Worm (Caenorhabditis elegans) whole organism, L2 larva: ENCODE results near the gene T06E4.21.

Experiments used
- C34F6.9 ChIP-seq: fragments of 150-350 bp; optimal IDR thresholded peaks from 2 replicates; lab custom pipeline; 2014; ENCODE audit warnings: missing biosample characterization, missing genetic modification characterization
- F13H6.1 ChIP-seq: sonication (generic microtip); optimal IDR thresholded peaks from 2 replicates; lab custom pipeline; 2016; ENCODE audit warnings: missing genetic modification characterization, missing compliant biosample characterization
- R02D3.7 ChIP-seq: fragments of 150-350 bp; optimal IDR thresholded peaks from 2 replicates; lab custom pipeline; 2014; ENCODE audit warnings: missing biosample characterization, missing genetic modification characterization
- Y55F3AM.14 ChIP-seq: fragments of 200-800 bp; sonication (Bioruptor generic); optimal IDR thresholded peaks from 2 replicates; lab custom pipeline; 2018; ENCODE audit warnings: mild to moderate bottlenecking, missing genetic modification characterization, missing compliant biosample characterization
- alr-1 ChIP-seq: fragments of 150-350 bp; optimal IDR thresholded peaks from 2 replicates; lab custom pipeline; 2014; ENCODE audit warnings: missing biosample characterization, missing genetic modification characterization
- aly-2 ChIP-seq: fragments of 150-350 bp; optimal IDR thresholded peaks from 2 replicates; lab custom pipeline; 2014; ENCODE audit warnings: missing biosample characterization, missing genetic modification characterization
- ama-1 ChIP-seq: fragments of 150-350 bp; optimal IDR thresholded peaks from 2 replicates; lab custom pipeline; 2018; ENCODE audit warnings: inconsistent platforms
- blmp-1 ChIP-seq: sonication (generic microtip); optimal IDR thresholded peaks from 2 replicates; lab custom pipeline; 2017; ENCODE audit warnings: missing genetic modification characterization, mild to moderate bottlenecking, missing compliant biosample characterization, antibody characterized with exemption, moderate library complexity; ENCODE audit not compliant: insufficient read depth
- ceh-16 ChIP-seq: fragments of 150-350 bp; optimal IDR thresholded peaks from 2 replicates; lab custom pipeline; 2014; ENCODE audit warnings: missing biosample characterization, missing genetic modification characterization
- crh-2 ChIP-seq: sonication (generic microtip); optimal IDR thresholded peaks from 2 replicates; lab custom pipeline; 2017; ENCODE audit warnings: missing biosample characterization, missing genetic modification characterization
- dmd-4 ChIP-seq: sonication (generic microtip); optimal IDR thresholded peaks from 2 replicates; lab custom pipeline; 2017; ENCODE audit warnings: missing biosample characterization, missing genetic modification characterization
- egl-27 ChIP-seq: sonication (generic microtip); optimal IDR thresholded peaks from 3 replicates; lab custom pipeline; 2017; ENCODE audit warnings: missing biosample characterization, missing genetic modification reagents, missing genetic modification characterization
- elt-3 ChIP-seq: sonication (generic microtip); optimal IDR thresholded peaks from 2 replicates; lab custom pipeline; 2017; ENCODE audit warnings: missing biosample characterization, missing genetic modification characterization
- fos-1 ChIP-seq: fragments of 150-350 bp; optimal IDR thresholded peaks from 2 replicates; lab custom pipeline; 2014; ENCODE audit warnings: missing biosample characterization, missing genetic modification characterization
- gmeb-1 ChIP-seq: fragments of 150-350 bp; optimal IDR thresholded peaks from 2 replicates; lab custom pipeline; 2014; ENCODE audit warnings: missing biosample characterization, missing genetic modification characterization
- lin-13 ChIP-seq: fragments of 150-350 bp; optimal IDR thresholded peaks from 2 replicates; lab custom pipeline; 2014; ENCODE audit warnings: missing biosample characterization, missing genetic modification reagents, missing genetic modification characterization
- mab-5 ChIP-seq: fragments of 150-350 bp; optimal IDR thresholded peaks from 2 replicates; lab custom pipeline; 2014; ENCODE audit warnings: missing biosample characterization, missing genetic modification characterization
- mbf-1 ChIP-seq: sonication (generic microtip); optimal IDR thresholded peaks from 2 replicates; lab custom pipeline; 2017; ENCODE audit warnings: missing biosample characterization, missing genetic modification characterization
- mdl-1 ChIP-seq, 2 experiments: fragments of 150-350 bp in 1 of 2; sonication (generic microtip) in 1 of 2; optimal IDR thresholded peaks; 2 replicates each; lab custom pipeline; 2017; ENCODE audit warnings: missing biosample characterization in 2 of 2, missing genetic modification characterization in 2 of 2
- nhr-10 ChIP-seq: sonication (generic microtip); optimal IDR thresholded peaks from 2 replicates; lab custom pipeline; 2017; ENCODE audit warnings: missing biosample characterization, missing genetic modification characterization
- nhr-11 ChIP-seq: fragments of 150-350 bp; optimal IDR thresholded peaks from 2 replicates; lab custom pipeline; 2014; ENCODE audit warnings: missing biosample characterization, missing genetic modification characterization
- nhr-12 ChIP-seq: fragments of 150-350 bp; optimal IDR thresholded peaks from 2 replicates; lab custom pipeline; 2014; ENCODE audit warnings: missing biosample characterization, missing genetic modification characterization
- nhr-129 ChIP-seq: fragments of 150-350 bp; optimal IDR thresholded peaks from 2 replicates; lab custom pipeline; 2014; ENCODE audit warnings: missing biosample characterization, missing genetic modification characterization
- nhr-21 ChIP-seq: fragments of 150-350 bp; optimal IDR thresholded peaks from 2 replicates; lab custom pipeline; 2014; ENCODE audit warnings: missing biosample characterization, missing genetic modification characterization
- nhr-237 ChIP-seq: fragments of 150-350 bp; optimal IDR thresholded peaks from 2 replicates; lab custom pipeline; 2014; ENCODE audit warnings: missing biosample characterization, missing genetic modification characterization
- nhr-25 ChIP-seq: fragments of 150-350 bp; sonication (generic microtip); optimal IDR thresholded peaks from 3 replicates; lab custom pipeline; 2014; ENCODE audit warnings: missing biosample characterization, missing genetic modification characterization
- nhr-6 ChIP-seq: fragments of 150-350 bp; optimal IDR thresholded peaks from 2 replicates; lab custom pipeline; 2014; ENCODE audit warnings: missing biosample characterization, missing genetic modification characterization
- peb-1 ChIP-seq: fragments of 150-350 bp; optimal IDR thresholded peaks from 2 replicates; lab custom pipeline; 2014; ENCODE audit warnings: missing biosample characterization, missing genetic modification characterization
- sma-9 ChIP-seq, 2 experiments: fragments of 150-350 bp in 1 of 2; sonication (generic microtip) in 1 of 2; optimal IDR thresholded peaks; 2 replicates each; lab custom pipeline; 2014 to 2016; ENCODE audit warnings: missing genetic modification characterization in 2 of 2, mild to moderate bottlenecking in 1 of 2, missing biosample characterization in 1 of 2, missing compliant biosample characterization in 1 of 2, missing genetic modification reagents in 1 of 2, moderate library complexity in 1 of 2
- snpc-4 ChIP-seq: fragments of 150-350 bp; optimal IDR thresholded peaks from 2 replicates; lab custom pipeline; 2014; ENCODE audit warnings: missing biosample characterization, missing genetic modification characterization
- unc-39 ChIP-seq: fragments of 150-350 bp; optimal IDR thresholded peaks from 2 replicates; lab custom pipeline; 2014; ENCODE audit warnings: missing biosample characterization, missing genetic modification characterization
- unc-55 ChIP-seq: fragments of 150-350 bp; sonication (generic microtip); optimal IDR thresholded peaks from 3 replicates; lab custom pipeline; 2014; ENCODE audit warnings: missing biosample characterization, missing genetic modification reagents, missing genetic modification characterization
- unc-62 ChIP-seq: fragments of 150-350 bp; optimal IDR thresholded peaks from 2 replicates; lab custom pipeline; 2014; ENCODE audit warnings: missing biosample characterization, missing genetic modification reagents, missing genetic modification characterization
- zag-1 ChIP-seq: fragments of 150-350 bp; optimal IDR thresholded peaks from 2 replicates; lab custom pipeline; 2014; ENCODE audit warnings: missing biosample characterization, missing genetic modification characterization
- ztf-1 ChIP-seq: fragments of 200-800 bp; sonication (Bioruptor generic); conservative IDR thresholded peaks from 2 replicates; pipeline ENCODE4 v1.3.6; 2022; ENCODE audit warnings: missing genetic modification characterization, missing compliant biosample characterization
- ztf-4 ChIP-seq: fragments of 150-350 bp; optimal IDR thresholded peaks from 2 replicates; lab custom pipeline; 2014; ENCODE audit warnings: missing biosample characterization, missing genetic modification characterization

Gene T06E4.21

DNA sequence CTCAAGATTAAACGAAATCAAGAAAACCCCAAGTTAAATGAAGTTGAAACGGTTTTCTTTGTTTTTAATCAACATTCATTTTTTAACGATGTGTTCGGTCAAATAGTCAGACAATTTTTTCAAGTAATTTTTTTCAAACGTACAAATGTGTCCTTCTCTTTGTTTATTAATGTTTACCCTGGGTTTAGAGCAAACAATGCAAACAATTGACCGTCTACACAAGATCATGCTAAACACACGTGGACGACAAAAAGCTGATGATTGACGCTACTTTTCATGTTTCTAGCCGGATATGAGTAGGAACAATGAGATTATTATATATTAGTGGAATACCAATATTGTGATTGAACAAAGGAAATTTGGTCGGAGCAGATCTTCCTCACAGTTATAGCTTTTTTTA, 30.0 kb upstream of the T06E4.21 start:
- TF ChIP-seq unc-62 (GFP tag; lab: Kevin White, UChicago) (no peak), egl-27 (no peak), elt-3 (tag; lab: Kevin White, UChicago) (no peak), ztf-4 (no peak), nhr-6 (tag; lab: Kevin White, UChicago) (no peak), ama-1 (lab: Kevin White, UChicago) (no peak), nhr-11 (tag; lab: Kevin White, UChicago) (no peak), Y55F3AM.14 (GFP tag; lab: Kevin White, UChicago) (no peak), fos-1 (no peak), snpc-4 (no peak), nhr-237 (tag; lab: Kevin White, UChicago) (no peak), mdl-1 (tag; optimal IDR thresholded peaks at IDR 0.05; lab: Kevin White, UChicago) (no peak), dmd-4 (tag; lab: Kevin White, UChicago) (no peak)

DNA sequence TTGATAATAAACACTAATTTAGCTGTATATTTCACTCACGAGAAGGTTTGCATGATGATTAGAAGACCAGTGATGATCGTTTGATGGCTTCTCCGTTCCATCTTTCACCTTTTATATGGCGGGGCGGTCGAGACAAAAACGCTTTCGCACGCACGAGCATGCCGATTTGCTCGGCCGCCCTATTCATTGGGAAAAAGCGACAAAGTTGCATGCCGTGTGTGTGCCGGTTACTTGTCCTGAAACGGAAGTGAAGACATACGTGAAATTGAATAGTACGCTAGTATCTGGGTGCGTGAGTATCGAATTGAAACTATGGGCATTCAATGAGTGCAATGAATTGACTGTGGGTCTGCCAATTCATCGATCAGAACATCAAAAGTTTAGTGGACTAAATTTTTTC, 28.6 kb upstream of the T06E4.21 start, which contains the start of gene idpc-5:
idpc-5 (minus strand) TSS at position 101 of the 400 bp plus-strand sequence.
- TF ChIP-seq blmp-1 (no peak), nhr-10 (tag; lab: Kevin White, UChicago) (no peak), dmd-4 (tag; lab: Kevin White, UChicago) (no peak), ztf-4 (no peak), nhr-21 (tag; lab: Kevin White, UChicago) (no peak), nhr-237 (tag; lab: Kevin White, UChicago) (no peak), nhr-129 (no peak), zag-1 (tag; lab: Kevin White, UChicago) (no peak), crh-2 (no peak)

DNA sequence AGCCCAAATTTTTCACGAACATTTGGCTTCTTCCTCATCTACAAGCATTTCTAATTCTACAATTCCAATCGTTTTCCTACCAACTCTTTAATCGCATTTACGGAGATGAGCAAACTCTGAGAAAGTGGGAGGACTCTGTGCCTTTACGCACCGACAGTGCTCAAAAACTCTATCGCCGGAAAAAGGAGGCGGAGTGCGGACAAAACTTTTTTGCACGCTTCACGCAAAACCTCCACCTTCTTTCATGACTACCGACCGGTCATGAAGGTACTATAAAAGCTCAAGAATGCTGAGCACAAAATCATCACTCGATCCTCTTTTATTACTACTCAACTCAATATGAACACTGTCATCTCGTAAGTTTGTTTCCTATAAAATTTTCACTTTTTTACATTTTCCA, 26.3 kb upstream of the T06E4.21 start, which contains the start of gene idpc-4:
idpc-4 (plus strand) TSS at position 301 of the 400 bp plus-strand sequence.
- TF ChIP-seq unc-39 = no peak

DNA sequence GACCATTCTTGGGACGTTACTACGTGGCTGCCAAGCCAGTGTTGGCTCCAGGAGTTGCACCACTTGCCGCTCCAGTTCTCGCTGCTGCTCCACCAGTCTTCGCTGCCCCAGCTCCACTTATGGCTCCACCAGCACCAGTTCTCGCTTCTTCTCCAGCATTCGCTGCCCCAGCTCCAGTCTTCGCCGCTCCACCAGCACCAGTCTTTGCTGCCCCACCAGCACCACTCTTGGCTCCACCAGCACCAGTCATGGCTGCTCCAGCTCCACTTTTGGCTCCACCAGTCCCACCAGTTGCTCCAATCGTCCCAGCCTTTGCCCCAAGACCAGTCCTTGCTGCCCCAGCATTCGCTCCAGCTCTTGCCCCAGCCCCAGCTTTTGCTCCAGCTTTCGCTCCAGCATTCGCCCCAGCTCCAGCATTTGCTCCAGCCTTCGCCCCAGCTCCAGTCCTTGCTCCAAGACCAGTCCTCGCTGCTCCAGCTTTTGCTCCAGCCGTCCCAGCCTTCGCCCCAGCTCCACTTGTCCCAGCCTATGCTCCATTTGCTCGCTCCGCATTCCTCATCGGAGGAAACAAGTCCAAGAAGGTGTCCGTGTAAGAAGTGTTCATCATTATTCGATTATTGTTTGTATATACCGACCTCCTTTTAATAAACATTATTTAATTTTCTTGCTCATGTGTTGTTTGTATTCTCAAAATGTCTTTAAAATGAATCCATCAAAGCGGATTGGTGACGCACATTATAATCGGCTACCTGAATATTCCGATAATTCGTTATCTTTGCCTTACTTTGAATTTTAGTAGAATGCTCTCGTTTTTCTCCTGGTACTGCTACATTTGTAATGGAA, 25.6 kb upstream of the T06E4.21 start, which contains the start of gene T06E4.7:
T06E4.7 (plus strand) TSS at position 793 of the 843 bp plus-strand sequence.
- no peak for TF ChIP-seq R02D3.7 (tag; lab: Kevin White, UChicago)
- TF ChIP-seq unc-62 (GFP tag; lab: Kevin White, UChicago) = no peak
- no peak for TF ChIP-seq nhr-12 (tag; lab: Kevin White, UChicago)
- TF ChIP-seq C34F6.9 = no peak
- no peak for TF ChIP-seq dmd-4 (tag; lab: Kevin White, UChicago)
- no peak for TF ChIP-seq unc-39
- TF ChIP-seq fos-1 = no peak
- no peak for TF ChIP-seq lin-13 (GFP tag; lab: Kevin White, UChicago)
- no peak for TF ChIP-seq ztf-1

DNA sequence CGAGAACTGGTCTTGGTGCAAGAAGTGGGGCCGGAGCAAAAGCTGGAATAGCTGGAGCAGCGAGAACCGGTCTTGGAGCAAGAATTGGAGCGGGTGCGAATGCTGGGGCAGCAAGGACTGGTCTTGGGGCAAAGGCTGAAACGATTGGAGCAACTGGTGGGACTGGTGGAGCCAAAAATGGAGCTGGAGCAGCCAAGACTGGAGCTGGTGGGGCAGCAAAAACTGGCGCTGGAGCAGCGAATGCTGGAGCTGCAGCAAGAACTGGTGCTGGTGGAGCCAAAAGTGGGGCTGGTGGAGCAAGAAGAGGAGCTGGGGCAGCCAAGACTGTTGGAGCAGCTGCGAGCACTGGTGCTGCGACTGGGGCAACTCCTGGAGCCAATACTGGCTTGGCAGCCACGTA, 22.8 kb upstream of the T06E4.21 start:
- no peak for TF ChIP-seq unc-62 (GFP tag; lab: Kevin White, UChicago)
- no peak for TF ChIP-seq sma-9 (GFP tag; optimal IDR thresholded peaks at IDR 0.05; lab: Kevin White, UChicago)
- TF ChIP-seq sma-9 (tag; optimal IDR thresholded peaks at IDR 0.05; lab: Kevin White, UChicago) = no peak
- no peak for TF ChIP-seq nhr-21 (tag; lab: Kevin White, UChicago)
- TF ChIP-seq unc-39 = no peak
- TF ChIP-seq R02D3.7 (tag; lab: Kevin White, UChicago) = no peak
- TF ChIP-seq F13H6.1 (tag; lab: Kevin White, UChicago) = no peak
- TF ChIP-seq elt-3 (tag; lab: Kevin White, UChicago) = no peak
- no peak for TF ChIP-seq crh-2
- no peak for TF ChIP-seq nhr-12 (tag; lab: Kevin White, UChicago)
- TF ChIP-seq mbf-1 (tag; lab: Kevin White, UChicago) = no peak
- no peak for TF ChIP-seq ceh-16 (tag; lab: Kevin White, UChicago)

DNA sequence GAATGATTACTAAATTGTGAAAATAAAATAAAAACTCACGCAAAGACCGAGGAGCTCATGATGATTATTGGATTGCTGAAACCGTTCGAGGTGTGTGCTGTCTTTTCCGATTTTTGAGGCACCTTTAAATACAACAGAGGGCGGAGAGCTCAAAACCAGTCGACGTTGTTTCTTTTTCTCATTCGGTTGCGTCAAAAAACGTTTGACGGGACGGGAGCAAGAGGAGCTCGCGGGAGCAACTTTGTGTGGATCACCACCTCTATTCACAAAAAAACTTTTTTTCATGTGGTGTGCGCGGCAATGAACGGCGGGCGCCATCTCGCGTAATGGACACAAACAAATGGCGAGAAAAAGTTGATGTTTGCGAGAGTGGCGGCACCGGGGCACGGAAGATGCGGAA, 22.3 kb upstream of the T06E4.21 start, which contains the start of gene idpc-3:
idpc-3 (minus strand) TSS at position 101 of the 400 bp plus-strand sequence.
- TF ChIP-seq mab-5 (tag; lab: Kevin White, UChicago) (no peak), ztf-1 (no peak), alr-1 (tag; lab: Kevin White, UChicago) (no peak), gmeb-1 (tag; lab: Kevin White, UChicago) (no peak), nhr-6 (tag; lab: Kevin White, UChicago) (no peak), dmd-4 (tag; lab: Kevin White, UChicago) (no peak), peb-1 (tag; lab: Kevin White, UChicago) (no peak), unc-62 (GFP tag; lab: Kevin White, UChicago) (no peak), F13H6.1 (tag; lab: Kevin White, UChicago) (no peak), unc-39 (no peak), ama-1 (lab: Kevin White, UChicago) (no peak), nhr-11 (tag; lab: Kevin White, UChicago) (no peak), mdl-1 (tag; optimal IDR thresholded peaks at IDR 0.05; lab: Kevin White, UChicago) (no peak), mbf-1 (tag; lab: Kevin White, UChicago) (no peak), unc-55 (GFP tag; lab: Kevin White, UChicago) (no peak), nhr-12 (tag; lab: Kevin White, UChicago) (no peak), nhr-25 (no peak), R02D3.7 (tag; lab: Kevin White, UChicago) (no peak), aly-2 (tag; lab: Kevin White, UChicago) (no peak), zag-1 (tag; lab: Kevin White, UChicago) (no peak)
